Worm (Caenorhabditis elegans): Measurements from ENCODE around the gene Y41C4A.32.

Gene Y41C4A.32

ce11 chrIII:11689303-11689702 is 32.2 kb upstream of the Y41C4A.32 start (continued):
- TF ChIP-seq nhr-67 (tag; optimal IDR thresholded peaks at IDR 0.05) (no peak), tbx-2 (tag; optimal IDR thresholded peaks at IDR 0.05) (no peak), sea-2 (GFP tag; optimal IDR thresholded peaks at IDR 0.05) (no peak), lin-39 (tag; optimal IDR thresholded peaks at IDR 0.05) (no peak), nhr-237 (tag; optimal IDR thresholded peaks at IDR 0.05) (no peak), ZK546.5 (tag; optimal IDR thresholded peaks at IDR 0.05) (no peak), nhr-43 (tag; optimal IDR thresholded peaks at IDR 0.05; ENCODE audit: poor library complexity, severe bottlenecking) (peak; percentile 32), nfya-1 (tag; optimal IDR thresholded peaks at IDR 0.05; ENCODE audit: insufficient read depth) (peak; percentile 35), nhr-76 (tag; optimal IDR thresholded peaks at IDR 0.05) (no peak), mdl-1 (tag; optimal IDR thresholded peaks at IDR 0.05) (no peak), hmg-11 (tag; optimal IDR thresholded peaks at IDR 0.05) (no peak), skn-1 (tag; optimal IDR thresholded peaks at IDR 0.05) (peak; percentile 75), egl-27 (tag; optimal IDR thresholded peaks at IDR 0.05) (peak; percentile 41), ceh-82 (tag; optimal IDR thresholded peaks at IDR 0.05) (no peak), elt-1 (tag; optimal IDR thresholded peaks at IDR 0.05) (no peak), nhr-28 (tag; optimal IDR thresholded peaks at IDR 0.05) (no peak), pqm-1 (tag; optimal IDR thresholded peaks at IDR 0.05) (peak; percentile 90), R02D3.7 (tag; optimal IDR thresholded peaks at IDR 0.05) (peak; percentile 47), eor-1 (tag; optimal IDR thresholded peaks at IDR 0.05) (no peak), nhr-11 (tag; optimal IDR thresholded peaks at IDR 0.05) (no peak), unc-39 (tag; optimal IDR thresholded peaks at IDR 0.05) (no peak), lsy-12 (tag; optimal IDR thresholded peaks at IDR 0.05) (peak; percentile 16), ztf-11 (tag; optimal IDR thresholded peaks at IDR 0.05) (no peak)

ce11 chrIII:11689887-11690286 is 31.6 kb upstream of the Y41C4A.32 start:
- TF ChIP-seq mdl-1 (tag; optimal IDR thresholded peaks at IDR 0.05) (no peak), nhr-76 (tag; optimal IDR thresholded peaks at IDR 0.05) (no peak), nhr-25 (tag; optimal IDR thresholded peaks at IDR 0.05) (no peak), aly-2 (tag; optimal IDR thresholded peaks at IDR 0.05) (no peak), ceh-9 (tag; optimal IDR thresholded peaks at IDR 0.05) (no peak), fkh-2 (tag; optimal IDR thresholded peaks at IDR 0.05) (no peak), ztf-11 (tag; optimal IDR thresholded peaks at IDR 0.05) (no peak), nhr-28 (tag; optimal IDR thresholded peaks at IDR 0.05) (no peak), unc-62 (GFP tag; optimal IDR thresholded peaks at IDR 0.05) (no peak), elt-2 (tag; optimal IDR thresholded peaks at IDR 0.05) (no peak), lin-39 (tag; optimal IDR thresholded peaks at IDR 0.05) (no peak)

- no peak for TF ChIP-seq nhr-77 (tag; optimal IDR thresholded peaks at IDR 0.05)
- TF ChIP-seq nhr-76 (tag; optimal IDR thresholded peaks at IDR 0.05), result no peak
- TF ChIP-seq hmg-11 (tag; optimal IDR thresholded peaks at IDR 0.05), result peak; percentile 6
- no peak for TF ChIP-seq ztf-4 (tag; optimal IDR thresholded peaks at IDR 0.05)
- no peak for TF ChIP-seq pqm-1 (tag; optimal IDR thresholded peaks at IDR 0.05)
- no peak for TF ChIP-seq nhr-67 (tag; optimal IDR thresholded peaks at IDR 0.05)
- no peak for TF ChIP-seq ceh-9 (tag; optimal IDR thresholded peaks at IDR 0.05)
Observed at ce11 chrIII:11692380-11692779, 29.1 kb upstream of the Y41C4A.32 start.

ce11 chrIII:11694506-11694947 is 27.0 kb upstream of the Y41C4A.32 start:
- TF ChIP-seq elt-3 (tag; optimal IDR thresholded peaks at IDR 0.05) (no peak), sea-2 (GFP tag; optimal IDR thresholded peaks at IDR 0.05) (no peak), skn-1 (tag; optimal IDR thresholded peaks at IDR 0.05) (no peak), egl-27 (tag; optimal IDR thresholded peaks at IDR 0.05) (no peak), ceh-16 (tag; optimal IDR thresholded peaks at IDR 0.05) (no peak), jun-1 (tag; optimal IDR thresholded peaks at IDR 0.05) (no peak), hmg-11 (tag; optimal IDR thresholded peaks at IDR 0.05) (no peak), aly-2 (tag; optimal IDR thresholded peaks at IDR 0.05) (peak; percentile 63), ceh-28 (tag; optimal IDR thresholded peaks at IDR 0.05) (no peak), egl-5 (tag; optimal IDR thresholded peaks at IDR 0.05) (no peak), lin-15B (tag; optimal IDR thresholded peaks at IDR 0.05) (no peak), zag-1 (tag; optimal IDR thresholded peaks at IDR 0.05) (no peak), nhr-25 (tag; optimal IDR thresholded peaks at IDR 0.05) (no peak), nhr-237 (tag; optimal IDR thresholded peaks at IDR 0.05) (no peak), ama-1 (optimal IDR thresholded peaks at IDR 0.05) (peak; percentile 45), elt-1 (tag; optimal IDR thresholded peaks at IDR 0.05) (no peak), ceh-9 (tag; optimal IDR thresholded peaks at IDR 0.05) (no peak), nhr-77 (tag; optimal IDR thresholded peaks at IDR 0.05) (peak; percentile 51), nhr-67 (tag; optimal IDR thresholded peaks at IDR 0.05) (no peak), lin-39 (tag; optimal IDR thresholded peaks at IDR 0.05) (no peak), nhr-43 (tag; optimal IDR thresholded peaks at IDR 0.05; ENCODE audit: poor library complexity, severe bottlenecking) (peak; percentile 12), fkh-10 (GFP tag; optimal IDR thresholded peaks at IDR 0.05) (no peak), elt-2 (tag; optimal IDR thresholded peaks at IDR 0.05) (peak; percentile 32), nhr-76 (tag; optimal IDR thresholded peaks at IDR 0.05) (no peak), fos-1 (tag; optimal IDR thresholded peaks at IDR 0.05) (no peak), ceh-82 (tag; optimal IDR thresholded peaks at IDR 0.05) (no peak), nhr-23 (tag; optimal IDR thresholded peaks at IDR 0.05) (no peak), daf-12 (tag; optimal IDR thresholded peaks at IDR 0.05) (no peak), fkh-2 (tag; optimal IDR thresholded peaks at IDR 0.05) (no peak), mml-1 (tag; optimal IDR thresholded peaks at IDR 0.05) (no peak), mdl-1 (tag; optimal IDR thresholded peaks at IDR 0.05) (no peak)

Measured in whole organism, L3 larva.